Fruit fly (Drosophila melanogaster) whole organism, embryonic: ENCODE data around the gene Rrp5.

ENCODE experiments used
- Antp ChIP-seq: fragments of 200-800 bp; sonication (Bioruptor generic); optimal IDR thresholded peaks from 3 replicates; lab custom pipeline; 2016; ENCODE audit warnings: missing biosample characterization, missing genetic modification characterization
- CG10321 ChIP-seq: fragments of 200-800 bp; sonication (Bioruptor generic); IDR thresholded peaks from 2 replicates; pipeline ENCODE4 v1.3.6; 2022; ENCODE audit warnings: missing biosample characterization, missing genetic modification characterization
- CG10654 ChIP-seq: fragments of 200-800 bp; sonication (Bioruptor generic); optimal IDR thresholded peaks from 2 replicates; lab custom pipeline; 2016; ENCODE audit warnings: missing biosample characterization, missing genetic modification characterization
- CG13624 ChIP-seq: fragments of 200-800 bp; sonication (Bioruptor generic); optimal IDR thresholded peaks from 2 replicates; lab custom pipeline; 2016; ENCODE audit warnings: missing biosample characterization, missing genetic modification characterization
- CG15073 ChIP-seq: fragments of 200-800 bp; sonication (Bioruptor generic); optimal IDR thresholded peaks from 2 replicates; lab custom pipeline; 2016; ENCODE audit warnings: missing biosample characterization, missing genetic modification characterization
- CG15269 ChIP-seq: fragments of 200-800 bp; sonication (Bioruptor generic); optimal IDR thresholded peaks from 2 replicates; lab custom pipeline; 2018; ENCODE audit warnings: missing biosample characterization, mild to moderate bottlenecking, missing genetic modification characterization, moderate library complexity
- CG15514 ChIP-seq: fragments of 200-800 bp; sonication (Bioruptor generic); optimal IDR thresholded peaks from 3 replicates; lab custom pipeline; 2017; ENCODE audit warnings: missing biosample characterization, missing genetic modification characterization, mild to moderate bottlenecking, moderate library complexity, missing genetic modification reagents
- CG16779 ChIP-seq: fragments of 200-800 bp; sonication (Bioruptor generic); IDR thresholded peaks from 2 replicates; pipeline ENCODE4 v1.3.6; 2022; ENCODE audit warnings: missing biosample characterization, missing genetic modification characterization
- CG17385 ChIP-seq: fragments of 200-800 bp; sonication (Bioruptor generic); optimal IDR thresholded peaks from 3 replicates; lab custom pipeline; 2018; ENCODE audit warnings: missing biosample characterization, mild to moderate bottlenecking, missing genetic modification characterization
- CG17568 ChIP-seq: fragments of 200-800 bp; sonication (Bioruptor generic); optimal IDR thresholded peaks from 2 replicates; lab custom pipeline; 2018; ENCODE audit warnings: missing biosample characterization, mild to moderate bottlenecking, missing genetic modification characterization, moderate library complexity
- CG2889 ChIP-seq: fragments of 200-800 bp; sonication (Bioruptor generic); IDR thresholded peaks from 3 replicates; pipeline ENCODE4 v1.3.6; 2022; ENCODE audit warnings: missing biosample characterization, missing genetic modification characterization
- CG4282 ChIP-seq: fragments of 200-800 bp; sonication (Bioruptor generic); optimal IDR thresholded peaks from 2 replicates; lab custom pipeline; 2016; ENCODE audit warnings: missing biosample characterization, missing genetic modification characterization
- CG4404 ChIP-seq: fragments of 200-800 bp; sonication (Bioruptor generic); IDR thresholded peaks from 2 replicates; pipeline ENCODE4 v1.3.6; 2022; ENCODE audit warnings: missing biosample characterization, missing genetic modification characterization
- CG4707 ChIP-seq: fragments of 200-800 bp; sonication (Bioruptor generic); optimal IDR thresholded peaks from 2 replicates; lab custom pipeline; 2018; ENCODE audit warnings: missing biosample characterization, mild to moderate bottlenecking, missing genetic modification characterization, moderate library complexity
- CG5245 ChIP-seq: fragments of 200-800 bp; sonication (Bioruptor generic); optimal IDR thresholded peaks from 3 replicates; lab custom pipeline; 2016; ENCODE audit warnings: missing biosample characterization, missing genetic modification characterization
- CG6683 ChIP-seq: fragments of 200-800 bp; sonication (Bioruptor generic); optimal IDR thresholded peaks from 2 replicates; lab custom pipeline; 2017; ENCODE audit warnings: missing biosample characterization, mild to moderate bottlenecking, missing genetic modification characterization, missing genetic modification reagents
- Dip2 ChIP-seq: fragments of 200-800 bp; sonication (Bioruptor generic); IDR thresholded peaks from 2 replicates; pipeline ENCODE4 v1.3.6; 2022; ENCODE audit warnings: missing biosample characterization, missing genetic modification characterization
- Doc2 ChIP-seq: fragments of 200-800 bp; sonication (Bioruptor generic); IDR thresholded peaks from 2 replicates; pipeline ENCODE4 v1.3.6; 2022; ENCODE audit warnings: missing biosample characterization, missing genetic modification characterization
- Hr39 ChIP-seq: fragments of >200 bp; optimal IDR thresholded peaks from 2 replicates; lab custom pipeline; 2017
- Lim3 ChIP-seq: fragments of 200-800 bp; sonication (Bioruptor generic); IDR thresholded peaks from 2 replicates; pipeline ENCODE4 v1.3.6; 2022; ENCODE audit warnings: missing biosample characterization, missing genetic modification characterization
- Med ChIP-seq: fragments of 200-800 bp; sonication (Bioruptor generic); peaks from one replicate; lab custom pipeline; 2016; ENCODE audit warnings: missing biosample characterization, missing genetic modification characterization, mild to moderate bottlenecking, inconsistent platforms, moderate library complexity
- Nf-YB ChIP-seq: fragments of 200-800 bp; sonication (Bioruptor generic); optimal IDR thresholded peaks from 3 replicates; lab custom pipeline; 2019; ENCODE audit warnings: missing biosample characterization, mild to moderate bottlenecking, missing genetic modification characterization, moderate library complexity
- Nf-YC ChIP-seq: fragments of 200-800 bp; optimal IDR thresholded peaks from 3 replicates; lab custom pipeline; 2019; ENCODE audit warnings: missing biosample characterization, mild to moderate bottlenecking, missing genetic modification characterization, moderate library complexity
- Pdp1 ChIP-seq, 2 experiments: fragments of 200-800 bp; sonication (Bioruptor generic); optimal IDR thresholded peaks; 3 replicates each; lab custom pipeline; 2016; ENCODE audit warnings: missing biosample characterization in 2 of 2, missing genetic modification characterization in 2 of 2, mild to moderate bottlenecking in 1 of 2, moderate library complexity in 1 of 2
- Rfx ChIP-seq: fragments of 200-800 bp; sonication (Bioruptor generic); IDR thresholded peaks from 2 replicates; pipeline ENCODE4 v1.3.6; 2022; ENCODE audit warnings: missing biosample characterization, missing genetic modification characterization
- Rx ChIP-seq: fragments of 200-800 bp; sonication (Bioruptor generic); IDR thresholded peaks from 2 replicates; pipeline ENCODE4 v1.3.6; 2022; ENCODE audit warnings: missing biosample characterization, missing genetic modification characterization
- Stat92E ChIP-seq, 3 experiments: fragments of >200 bp in 2 of 3; fragments of 200-800 bp in 1 of 3; sonication (Bioruptor generic) in 1 of 3; optimal IDR thresholded peaks; 2 replicates each; lab custom pipeline; 2017 to 2019; ENCODE audit warnings: missing biosample characterization in 3 of 3, missing genetic modification characterization in 3 of 3, mild to moderate bottlenecking in 1 of 3, moderate library complexity in 1 of 3
- ab ChIP-seq: fragments of 200-800 bp; sonication (Bioruptor generic); optimal IDR thresholded peaks from 2 replicates; lab custom pipeline; 2016; ENCODE audit warnings: missing biosample characterization, missing genetic modification characterization
- aop ChIP-seq: fragments of 200-800 bp; sonication (Bioruptor generic); IDR thresholded peaks from 2 replicates; pipeline ENCODE4 v1.3.6; 2022; ENCODE audit warnings: missing biosample characterization, missing genetic modification characterization
- chinmo ChIP-seq: fragments of 200-800 bp; sonication (Bioruptor generic); IDR thresholded peaks from 4 replicates; pipeline ENCODE4 v1.3.6; 2022; ENCODE audit warnings: missing biosample characterization, missing genetic modification characterization; ENCODE audit not compliant: partially characterized antibody
- dimm ChIP-seq: fragments of 200-800 bp; sonication (Bioruptor generic); IDR thresholded peaks from 2 replicates; pipeline ENCODE4 v1.3.6; 2022; ENCODE audit warnings: missing biosample characterization, missing genetic modification characterization
- dpn ChIP-seq, 2 experiments: fragments of 200-800 bp; sonication (Bioruptor generic); optimal IDR thresholded peaks; 3 replicates each; lab custom pipeline; 2016; ENCODE audit warnings: missing biosample characterization in 2 of 2, missing genetic modification characterization in 2 of 2
- emc ChIP-seq: fragments of 200-800 bp; sonication (Bioruptor generic); optimal IDR thresholded peaks from 2 replicates; lab custom pipeline; 2016; ENCODE audit warnings: missing biosample characterization, missing genetic modification characterization
- fd3F ChIP-seq: fragments of 200-800 bp; sonication (Bioruptor generic); optimal IDR thresholded peaks from 2 replicates; lab custom pipeline; 2018; ENCODE audit warnings: missing biosample characterization, mild to moderate bottlenecking, missing genetic modification characterization, moderate library complexity
- gce ChIP-seq: fragments of 200-800 bp; sonication (Bioruptor generic); IDR thresholded peaks from 3 replicates; pipeline ENCODE4 v1.3.6; 2022; ENCODE audit warnings: missing biosample characterization, missing genetic modification characterization
- hkb ChIP-seq, 2 experiments: fragments of 200-800 bp in 1 of 2; fragments of >200 bp in 1 of 2; sonication (Bioruptor generic) in 1 of 2; IDR thresholded peaks in 1 of 2; optimal IDR thresholded peaks in 1 of 2; 2 replicates each; pipeline versions ENCODE4 v1.3.6 to Lab custom; 2017 to 2022; ENCODE audit warnings: missing biosample characterization in 1 of 2, missing genetic modification characterization in 1 of 2
- inv ChIP-seq: fragments of 200-800 bp; sonication (Bioruptor generic); IDR thresholded peaks from 2 replicates; pipeline ENCODE4 v1.3.6; 2022; ENCODE audit warnings: missing biosample characterization, missing genetic modification characterization; ENCODE audit not compliant: partially characterized antibody
- kah ChIP-seq: fragments of 200-800 bp; sonication (Bioruptor generic); optimal IDR thresholded peaks from 2 replicates; lab custom pipeline; 2018; ENCODE audit warnings: missing biosample characterization, mild to moderate bottlenecking, missing genetic modification characterization
- luna ChIP-seq: fragments of 200-800 bp; sonication (Bioruptor generic); optimal IDR thresholded peaks from 2 replicates; lab custom pipeline; 2016; ENCODE audit warnings: missing biosample characterization, missing genetic modification characterization
- nom ChIP-seq: fragments of 200-800 bp; sonication (Bioruptor generic); optimal IDR thresholded peaks from 2 replicates; lab custom pipeline; 2017; ENCODE audit warnings: missing biosample characterization, missing genetic modification characterization, mild to moderate bottlenecking, moderate library complexity, missing genetic modification reagents
- sens ChIP-seq: fragments of 200-800 bp; sonication (Bioruptor generic); peaks from one replicate; lab custom pipeline; 2016; ENCODE audit warnings: missing biosample characterization, missing genetic modification characterization
- sna ChIP-seq: fragments of 200-800 bp; sonication (Bioruptor generic); IDR thresholded peaks from 2 replicates; pipeline ENCODE4 v1.3.6; 2022; ENCODE audit warnings: missing biosample characterization, missing genetic modification characterization; ENCODE audit not compliant: partially characterized antibody
- sr ChIP-seq: fragments of 200-800 bp; sonication (Bioruptor generic); IDR thresholded peaks from 3 replicates; pipeline ENCODE4 v1.3.6; 2022; ENCODE audit warnings: missing biosample characterization, missing genetic modification characterization
- trem ChIP-seq: fragments of 200-800 bp; optimal IDR thresholded peaks from 3 replicates; lab custom pipeline; 2019; ENCODE audit warnings: missing biosample characterization, mild to moderate bottlenecking, missing genetic modification characterization, moderate library complexity
- vfl ChIP-seq: fragments of 200-800 bp; sonication (Bioruptor generic); optimal IDR thresholded peaks from 2 replicates; lab custom pipeline; 2016; ENCODE audit warnings: missing biosample characterization, missing genetic modification characterization
- vvl ChIP-seq: fragments of 200-800 bp; sonication (Bioruptor generic); IDR thresholded peaks from 2 replicates; pipeline ENCODE4 v1.3.6; 2022; ENCODE audit warnings: missing biosample characterization, missing genetic modification characterization
- zen ChIP-seq: fragments of 200-800 bp; sonication (Bioruptor generic); optimal IDR thresholded peaks from 3 replicates; lab custom pipeline; 2018; ENCODE audit warnings: missing biosample characterization, mild to moderate bottlenecking, missing genetic modification characterization, moderate library complexity
- zfh1 ChIP-seq: fragments of 200-800 bp; sonication (Bioruptor generic); IDR thresholded peaks from 3 replicates; pipeline ENCODE4 v1.3.6; 2022; ENCODE audit warnings: missing biosample characterization, missing genetic modification characterization

Rrp5 gene

dm6 chr3R:24295556-24296465, 37.3 kb downstream of the Rrp5 start (continued):
- TF ChIP-seq Med (GFP tag; lab: Kevin White, UChicago) (peak; percentile 96), Rx (GFP tag; lab: Robert Waterston, UW) (peak; percentile 67), Lim3 (no peak), vfl (GFP tag; lab: Kevin White, UChicago) (peak; percentile 69), CG16779 (peak; percentile 75; the same call in 1 of the 2 replicates), nom (GFP tag; lab: Kevin White, UChicago) (peak; percentile 91), fd3F (GFP tag; lab: Kevin White, UChicago) (peak; percentile 79), Doc2 (GFP tag; lab: Robert Waterston, UW) (peak; percentile 30; the same call in 1 of the 2 replicates), aop (GFP tag; lab: Robert Waterston, UW) (0 out of 2 replicates have a peak, but pooled peaks have one; percentile 46), hkb (optimal IDR thresholded peaks at IDR 0.05; lab: Kevin White, UChicago) (no peak), hkb (GFP tag; IDR thresholded peaks at IDR 0.05; lab: Robert Waterston, UW) (peak; percentile 87), luna (GFP tag; lab: Kevin White, UChicago) (no peak), sna (GFP tag; lab: Robert Waterston, UW) (no peak), ab (GFP tag; lab: Kevin White, UChicago) (peak; percentile 39), Stat92E (GFP tag; optimal IDR thresholded peaks at IDR 0.05; lab: Kevin White, UChicago) (no peak), sens (GFP tag; lab: Kevin White, UChicago) (peak; percentile 96), chinmo (GFP tag; lab: Robert Waterston, UW) (peak; percentile 10; the same call in 1 of the 4 replicates), emc (GFP tag; lab: Kevin White, UChicago) (no peak), vvl (GFP tag; lab: Robert Waterston, UW) (peak; percentile 89), sr (GFP tag; lab: Robert Waterston, UW) (no peak), CG15269 (tag; lab: Kevin White, UChicago) (peak; percentile 88), Pdp1 (GFP tag; optimal IDR thresholded peaks at IDR 0.05; lab: Kevin White, UChicago) (peak; percentile 73 to 81), gce (GFP tag; lab: Robert Waterston, UW) (peak; percentile 62; the same call in 1 of the 3 replicates), dimm (GFP tag; lab: Robert Waterston, UW) (peak; percentile 41; the same call in 1 of the 2 replicates), CG13624 (GFP tag; lab: Kevin White, UChicago) (peak; percentile 68), CG6683 (GFP tag; lab: Kevin White, UChicago) (no peak), Nf-YB (peak; percentile 44), CG4707 (peak; percentile 61), kah (GFP tag; lab: Kevin White, UChicago) (peak; percentile 44), zen (tag; lab: Kevin White, UChicago) (peak; percentile 66), CG10321 (GFP tag; lab: Robert Waterston, UW) (peak; percentile 56; the same call in 1 of the 2 replicates), Antp (GFP tag; lab: Kevin White, UChicago) (peak; percentile 65), zfh1 (GFP tag; lab: Robert Waterston, UW) (peak; percentile 88), trem (tag; lab: Kevin White, UChicago) (peak; percentile 59), Rfx (GFP tag; lab: Robert Waterston, UW) (peak; percentile 90), CG17568 (GFP tag; lab: Kevin White, UChicago) (peak; percentile 60), inv (GFP tag; lab: Robert Waterston, UW) (no peak), dpn (GFP tag; optimal IDR thresholded peaks at IDR 0.05; lab: Kevin White, UChicago) (peak; percentile 76 to 81), CG10654 (no peak), CG15514 (GFP tag; lab: Kevin White, UChicago) (peak; percentile 49), CG4404 (GFP tag; lab: Robert Waterston, UW) (peak; percentile 84), Hr39 (lab: Kevin White, UChicago) (no peak), Dip2 (GFP tag; lab: Robert Waterston, UW) (no peak), Nf-YC (peak; percentile 21), CG5245 (peak; percentile 66), CG2889 (GFP tag; lab: Robert Waterston, UW) (peak; percentile 78), CG15073 (peak; percentile 25), CG17385 (peak; percentile 78), CG4282 (no peak)
